Fruit fly (Drosophila melanogaster): ENCODE data around the gene CG31251.

The CG31251 gene

DNA sequence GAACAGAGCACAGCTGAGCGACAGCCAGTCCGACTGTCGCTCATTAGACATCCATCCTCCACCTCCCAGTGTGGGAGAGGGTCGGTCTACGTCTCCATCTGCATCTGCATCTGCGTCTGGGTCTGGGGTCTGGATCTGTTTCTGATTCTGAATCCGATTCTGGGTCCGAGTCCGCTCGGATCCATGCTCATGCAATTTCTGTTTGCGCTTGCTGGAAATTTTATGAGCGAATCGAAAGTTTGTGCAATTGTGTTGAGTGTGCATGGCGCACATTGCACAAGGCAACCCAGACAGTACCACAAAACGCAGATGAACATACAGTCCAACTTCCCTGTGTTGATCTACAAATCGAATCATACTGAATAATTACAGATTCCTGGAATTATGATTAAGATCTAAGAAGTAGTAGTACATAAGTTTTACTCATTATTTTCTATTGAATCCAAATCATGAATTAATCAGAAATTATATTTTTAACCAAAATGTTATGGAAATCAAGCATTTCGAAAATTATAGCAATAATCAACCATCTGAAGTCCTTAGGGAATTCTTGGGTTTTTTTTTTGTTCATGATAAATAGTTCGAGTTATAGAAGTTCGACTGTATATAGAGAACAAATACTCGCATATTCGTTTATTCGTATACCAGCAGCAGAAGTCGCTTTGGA lies 18.4 kb upstream of the CG31251 start (continued):
- TF ChIP-seq CG16779 (GFP tag; IDR thresholded peaks at IDR 0.05) (no peak), nmo (GFP tag; optimal IDR thresholded peaks at IDR 0.05) (peak; percentile 30), CG1602 (GFP tag; optimal IDR thresholded peaks at IDR 0.05) (no peak), CG9876 (GFP tag; optimal IDR thresholded peaks at IDR 0.05) (no peak), CG9727 (GFP tag; optimal IDR thresholded peaks at IDR 0.05) (no peak), CG8478 (optimal IDR thresholded peaks at IDR 0.05) (no peak), Dek (tag; optimal IDR thresholded peaks at IDR 0.05) (no peak), kay (GFP tag; optimal IDR thresholded peaks at IDR 0.05) (no peak), exex (tag; optimal IDR thresholded peaks at IDR 0.05) (no peak), hb (GFP tag; IDR thresholded peaks at IDR 0.05; ENCODE audit: partially characterized antibody) (no peak), ab (GFP tag; optimal IDR thresholded peaks at IDR 0.05) (no peak), peb (GFP tag; IDR thresholded peaks at IDR 0.05) (no peak), aop (GFP tag; IDR thresholded peaks at IDR 0.05) (no peak), CG31365 (tag; optimal IDR thresholded peaks at IDR 0.05) (no peak), CG12155 (GFP tag; optimal IDR thresholded peaks at IDR 0.05) (no peak), B-H2 (GFP tag; optimal IDR thresholded peaks at IDR 0.05) (no peak), Gsc (GFP tag; IDR thresholded peaks at IDR 0.05) (no peak), Nf-YC (tag; optimal IDR thresholded peaks at IDR 0.05) (no peak), Med (GFP tag) (no peak), CG7786 (GFP tag; optimal IDR thresholded peaks at IDR 0.05) (no peak), run (tag; optimal IDR thresholded peaks at IDR 0.05) (no peak), zen2 (GFP tag; IDR thresholded peaks at IDR 0.05; ENCODE audit: partially characterized antibody) (no peak), CoRest (tag; optimal IDR thresholded peaks at IDR 0.05) (peak; percentile 15), vfl (GFP tag; optimal IDR thresholded peaks at IDR 0.05) (no peak), Jarid2 (GFP tag; optimal IDR thresholded peaks at IDR 0.05) (no peak), CG5953 (GFP tag; IDR thresholded peaks at IDR 0.05) (no peak), bab2 (GFP tag; optimal IDR thresholded peaks at IDR 0.05) (no peak), Sry-δ (GFP tag; optimal IDR thresholded peaks at IDR 0.05) (no peak), ham (GFP tag; IDR thresholded peaks at IDR 0.05) (no peak), inv (GFP tag; IDR thresholded peaks at IDR 0.05; ENCODE audit: partially characterized antibody) (no peak), slp2 (GFP tag; optimal IDR thresholded peaks at IDR 0.05) (no peak), CG11504 (tag; optimal IDR thresholded peaks at IDR 0.05) (peak; percentile 58), Rfx (GFP tag; IDR thresholded peaks at IDR 0.05) (no peak), pum (GFP tag; optimal IDR thresholded peaks at IDR 0.05) (no peak), CG10274 (GFP tag; optimal IDR thresholded peaks at IDR 0.05) (no peak), vvl (GFP tag; IDR thresholded peaks at IDR 0.05) (no peak), gcm (GFP tag; optimal IDR thresholded peaks at IDR 0.05) (no peak), ci (GFP tag; IDR thresholded peaks at IDR 0.05) (peak; percentile 49; the same call in 1 of the 3 replicates), H2.0 (GFP tag; IDR thresholded peaks at IDR 0.05) (no peak), CG15514 (GFP tag; optimal IDR thresholded peaks at IDR 0.05) (no peak), pzg (GFP tag; optimal IDR thresholded peaks at IDR 0.05) (no peak), CG6791 (GFP tag; IDR thresholded peaks at IDR 0.05; ENCODE audit: partially characterized antibody) (0 out of 3 replicates have a peak, but pooled peaks have one; percentile 20), usp (GFP tag; optimal IDR thresholded peaks at IDR 0.05) (no peak), al (GFP tag; IDR thresholded peaks at IDR 0.05) (no peak), Blimp-1 (GFP tag; optimal IDR thresholded peaks at IDR 0.05) (no peak), CG31388 (GFP tag; optimal IDR thresholded peaks at IDR 0.05) (no peak), mld (GFP tag; IDR thresholded peaks at IDR 0.05; ENCODE audit: partially characterized antibody) (no peak), mirr (GFP tag; optimal IDR thresholded peaks at IDR 0.05) (no peak), CG12104 (GFP tag; optimal IDR thresholded peaks at IDR 0.05) (no peak), TFAM (GFP tag; optimal IDR thresholded peaks at IDR 0.05) (no peak), Mad (GFP tag; optimal IDR thresholded peaks at IDR 0.05) (no peak)
